Fruit fly (Drosophila melanogaster) whole organism, embryonic: Measurements from ENCODE around the gene mRpS18B.

Experiments used
- Adf1 ChIP-seq: fragments of 200-800 bp; sonication (Bioruptor generic); IDR thresholded peaks from 2 replicates; pipeline ENCODE4 v1.3.6; 2022; ENCODE audit warnings: missing biosample characterization, missing genetic modification characterization
- Bdp1 ChIP-seq: fragments of 200-800 bp; sonication (Bioruptor generic); optimal IDR thresholded peaks from 3 replicates; lab custom pipeline; 2016; ENCODE audit warnings: missing biosample characterization, missing genetic modification characterization
- CG10274 ChIP-seq: fragments of 200-800 bp; sonication (Bioruptor generic); optimal IDR thresholded peaks from 3 replicates; lab custom pipeline; 2017; ENCODE audit warnings: missing biosample characterization, mild to moderate bottlenecking, missing genetic modification characterization
- CG11093 ChIP-seq: fragments of 200-800 bp; sonication (Bioruptor generic); IDR thresholded peaks from 3 replicates; pipeline ENCODE4 v1.3.6; 2022; ENCODE audit warnings: missing biosample characterization, missing genetic modification characterization
- CG13424 ChIP-seq: fragments of 200-800 bp; sonication (Bioruptor generic); optimal IDR thresholded peaks from 2 replicates; lab custom pipeline; 2019; ENCODE audit warnings: missing biosample characterization, mild to moderate bottlenecking, missing genetic modification characterization, moderate library complexity
- CG15073 ChIP-seq: fragments of 200-800 bp; sonication (Bioruptor generic); optimal IDR thresholded peaks from 2 replicates; lab custom pipeline; 2016; ENCODE audit warnings: missing biosample characterization, missing genetic modification characterization
- CG17186 ChIP-seq: fragments of 200-800 bp; sonication (Bioruptor generic); optimal IDR thresholded peaks from 3 replicates; lab custom pipeline; 2017; ENCODE audit warnings: missing biosample characterization, missing genetic modification reagents, missing genetic modification characterization
- CG17361 ChIP-seq: fragments of 200-800 bp; sonication (Bioruptor generic); IDR thresholded peaks from 3 replicates; pipeline ENCODE4 v1.3.6; 2022; ENCODE audit warnings: missing biosample characterization, missing genetic modification characterization
- CG42726 ChIP-seq: fragments of 200-800 bp; sonication (Bioruptor generic); IDR thresholded peaks from 2 replicates; pipeline ENCODE4 v1.3.6; 2022; ENCODE audit warnings: missing biosample characterization, missing genetic modification characterization; ENCODE audit not compliant: partially characterized antibody
- CG43689 ChIP-seq: fragments of 200-800 bp; sonication (Bioruptor generic); IDR thresholded peaks from 2 replicates; pipeline ENCODE4 v1.3.6; 2022; ENCODE audit warnings: missing biosample characterization, missing genetic modification characterization
- CG4820 ChIP-seq: fragments of 200-800 bp; sonication (Bioruptor generic); optimal IDR thresholded peaks from 3 replicates; lab custom pipeline; 2016; ENCODE audit warnings: missing biosample characterization, missing genetic modification characterization
- CG5180 ChIP-seq: fragments of 200-800 bp; sonication (Bioruptor generic); optimal IDR thresholded peaks from 3 replicates; lab custom pipeline; 2017; ENCODE audit warnings: missing biosample characterization, missing genetic modification characterization, mild to moderate bottlenecking, moderate library complexity, missing genetic modification reagents
- CG6254 ChIP-seq: fragments of 200-800 bp; sonication (Bioruptor generic); optimal IDR thresholded peaks from 3 replicates; lab custom pipeline; 2017; ENCODE audit warnings: mild to moderate bottlenecking, missing biosample characterization, missing genetic modification reagents, missing genetic modification characterization
- CG6272 ChIP-seq: fragments of 200-800 bp; sonication (Bioruptor generic); IDR thresholded peaks from 2 replicates; pipeline ENCODE4 v1.3.6; 2022; ENCODE audit warnings: missing biosample characterization, missing genetic modification characterization
- CG6689 ChIP-seq: fragments of 200-800 bp; sonication (Bioruptor generic); IDR thresholded peaks from 2 replicates; pipeline ENCODE4 v1.3.6; 2022; ENCODE audit warnings: missing biosample characterization, missing genetic modification characterization
- CG6791 ChIP-seq: fragments of 200-800 bp; sonication (Bioruptor generic); IDR thresholded peaks from 3 replicates; pipeline ENCODE4 v1.3.6; 2022; ENCODE audit warnings: missing biosample characterization, missing genetic modification characterization; ENCODE audit not compliant: partially characterized antibody
- CG7963 ChIP-seq: fragments of 200-800 bp; sonication (Bioruptor generic); IDR thresholded peaks from 3 replicates; pipeline ENCODE4 v1.3.6; 2022; ENCODE audit warnings: missing biosample characterization, missing genetic modification characterization; ENCODE audit not compliant: partially characterized antibody
- CG9437 ChIP-seq: fragments of 200-800 bp; sonication (Bioruptor generic); optimal IDR thresholded peaks from 2 replicates; lab custom pipeline; 2018; ENCODE audit warnings: missing biosample characterization, mild to moderate bottlenecking, missing genetic modification characterization
- CG9609 ChIP-seq: fragments of 200-800 bp; sonication (Bioruptor generic); optimal IDR thresholded peaks from 3 replicates; lab custom pipeline; 2016; ENCODE audit warnings: missing biosample characterization, missing genetic modification characterization
- CG9876 ChIP-seq: fragments of 200-800 bp; sonication (Bioruptor generic); optimal IDR thresholded peaks from 2 replicates; lab custom pipeline; 2016; ENCODE audit warnings: missing biosample characterization, missing genetic modification characterization
- Dek ChIP-seq: fragments of 200-800 bp; sonication (Bioruptor generic); optimal IDR thresholded peaks from 3 replicates; lab custom pipeline; 2019; ENCODE audit warnings: missing biosample characterization, mild to moderate bottlenecking, missing genetic modification characterization, moderate library complexity
- Dfd ChIP-seq, 2 experiments: fragments of >200 bp; optimal IDR thresholded peaks; 2 replicates each; lab custom pipeline; 2017; ENCODE audit warnings: missing biosample characterization in 2 of 2, missing genetic modification characterization in 2 of 2
- H2.0 ChIP-seq: fragments of 200-800 bp; sonication (Bioruptor generic); IDR thresholded peaks from 2 replicates; pipeline ENCODE4 v1.3.6; 2022; ENCODE audit warnings: missing biosample characterization, missing genetic modification characterization
- NFAT ChIP-seq: fragments of 200-800 bp; sonication (Bioruptor generic); IDR thresholded peaks from 2 replicates; pipeline ENCODE4 v1.3.6; 2022; ENCODE audit warnings: missing biosample characterization, missing genetic modification characterization
- Sin3A ChIP-seq: fragments of >200 bp; optimal IDR thresholded peaks from 2 replicates; lab custom pipeline; 2018
- Sox100B ChIP-seq: fragments of 200-800 bp; sonication (Bioruptor generic); optimal IDR thresholded peaks from 3 replicates; lab custom pipeline; 2018; ENCODE audit warnings: missing biosample characterization, mild to moderate bottlenecking, missing genetic modification characterization
- Xbp1 ChIP-seq: fragments of 200-800 bp; sonication (Bioruptor generic); optimal IDR thresholded peaks from 3 replicates; lab custom pipeline; 2016; ENCODE audit warnings: missing biosample characterization, mild to moderate bottlenecking, missing genetic modification characterization
- ato ChIP-seq: fragments of 200-800 bp; sonication (Bioruptor generic); IDR thresholded peaks from 2 replicates; pipeline ENCODE4 v1.3.6; 2022; ENCODE audit warnings: missing biosample characterization, missing genetic modification characterization; ENCODE audit not compliant: partially characterized antibody
- cg ChIP-seq: fragments of 200-800 bp; sonication (Bioruptor generic); optimal IDR thresholded peaks from 3 replicates; lab custom pipeline; 2019; ENCODE audit warnings: missing biosample characterization, mild to moderate bottlenecking, missing genetic modification characterization, moderate library complexity
- disco-r ChIP-seq: fragments of 200-800 bp; sonication (Bioruptor generic); optimal IDR thresholded peaks from 2 replicates; lab custom pipeline; 2016; ENCODE audit warnings: missing biosample characterization, missing genetic modification characterization
- esg ChIP-seq: fragments of 200-800 bp; sonication (Bioruptor generic); conservative IDR thresholded peaks from 2 replicates; pipeline ENCODE4 v1.3.6; 2022; ENCODE audit warnings: missing biosample characterization, missing genetic modification characterization
- gce ChIP-seq: fragments of 200-800 bp; sonication (Bioruptor generic); IDR thresholded peaks from 3 replicates; pipeline ENCODE4 v1.3.6; 2022; ENCODE audit warnings: missing biosample characterization, missing genetic modification characterization
- gem ChIP-seq: fragments of 200-800 bp; sonication (Bioruptor generic); optimal IDR thresholded peaks from 2 replicates; lab custom pipeline; 2019; ENCODE audit warnings: missing biosample characterization, mild to moderate bottlenecking, missing genetic modification characterization, moderate library complexity
- gro ChIP-seq: fragments of 200-800 bp; sonication (Bioruptor generic); optimal IDR thresholded peaks from 2 replicates; lab custom pipeline; 2016; ENCODE audit warnings: missing biosample characterization, missing genetic modification characterization
- gt ChIP-seq: fragments of 200-800 bp; sonication (Bioruptor generic); IDR thresholded peaks from 2 replicates; pipeline ENCODE4 v1.3.6; 2022; ENCODE audit warnings: missing biosample characterization, missing genetic modification characterization
- hkb ChIP-seq, 2 experiments: fragments of 200-800 bp in 1 of 2; fragments of >200 bp in 1 of 2; sonication (Bioruptor generic) in 1 of 2; IDR thresholded peaks in 1 of 2; optimal IDR thresholded peaks in 1 of 2; 2 replicates each; pipeline versions ENCODE4 v1.3.6 to Lab custom; 2017 to 2022; ENCODE audit warnings: missing biosample characterization in 1 of 2, missing genetic modification characterization in 1 of 2
- jing ChIP-seq: fragments of 200-800 bp; sonication (Bioruptor generic); optimal IDR thresholded peaks from 2 replicates; lab custom pipeline; 2018; ENCODE audit warnings: missing biosample characterization, mild to moderate bottlenecking, missing genetic modification characterization
- jumu ChIP-seq: fragments of 200-800 bp; sonication (Bioruptor generic); optimal IDR thresholded peaks from 3 replicates; lab custom pipeline; 2016; ENCODE audit warnings: missing biosample characterization, missing genetic modification characterization
- klu ChIP-seq: fragments of 200-800 bp; sonication (Bioruptor generic); IDR thresholded peaks from 2 replicates; pipeline ENCODE4 v1.3.6; 2022; ENCODE audit warnings: missing biosample characterization, missing genetic modification characterization
- nau ChIP-seq: fragments of 200-800 bp; sonication (Bioruptor generic); optimal IDR thresholded peaks from 3 replicates; lab custom pipeline; 2017; ENCODE audit warnings: missing biosample characterization, mild to moderate bottlenecking, missing genetic modification characterization, missing genetic modification reagents
- odd ChIP-seq: fragments of 200-800 bp; sonication (Bioruptor generic); optimal IDR thresholded peaks from 2 replicates; lab custom pipeline; 2017; ENCODE audit warnings: missing biosample characterization, mild to moderate bottlenecking, missing genetic modification characterization
- peb ChIP-seq: fragments of 200-800 bp; sonication (Bioruptor generic); IDR thresholded peaks from 2 replicates; pipeline ENCODE4 v1.3.6; 2022; ENCODE audit warnings: missing biosample characterization, missing genetic modification characterization
- pfk ChIP-seq: fragments of 200-800 bp; sonication (Bioruptor generic); optimal IDR thresholded peaks from 2 replicates; lab custom pipeline; 2018; ENCODE audit warnings: missing biosample characterization, mild to moderate bottlenecking, missing genetic modification characterization, moderate library complexity
- sima ChIP-seq: fragments of 200-800 bp; sonication (Bioruptor generic); optimal IDR thresholded peaks from 2 replicates; lab custom pipeline; 2016; ENCODE audit warnings: missing biosample characterization, missing genetic modification characterization
- slbo ChIP-seq: fragments of 200-800 bp; sonication (Bioruptor generic); IDR thresholded peaks from 2 replicates; pipeline ENCODE4 v1.3.6; 2022; ENCODE audit warnings: missing biosample characterization, missing genetic modification characterization
- sob ChIP-seq: fragments of 200-800 bp; sonication (Bioruptor generic); IDR thresholded peaks from 2 replicates; pipeline ENCODE4 v1.3.6; 2022; ENCODE audit warnings: missing biosample characterization, missing genetic modification characterization
- wor ChIP-seq: fragments of 200-800 bp; sonication (Bioruptor generic); IDR thresholded peaks from 2 replicates; pipeline ENCODE4 v1.3.6; 2022; ENCODE audit warnings: missing biosample characterization, missing genetic modification characterization
- z ChIP-seq: fragments of 200-800 bp; sonication (Bioruptor generic); IDR thresholded peaks from 3 replicates; pipeline ENCODE4 v1.3.6; 2022; ENCODE audit warnings: missing biosample characterization, missing genetic modification characterization
- zf30C ChIP-seq: fragments of 200-800 bp; sonication (Bioruptor generic); optimal IDR thresholded peaks from 3 replicates; lab custom pipeline; 2018; ENCODE audit warnings: missing biosample characterization, mild to moderate bottlenecking, missing genetic modification characterization

Gene mRpS18B

dm6 chr2L:20084785-20085555 is 12.1 kb downstream of the mRpS18B start, which contains the start of gene fok (continued):
- peak; percentile 96 for TF ChIP-seq CG6689 (GFP tag; lab: Robert Waterston, UW)
- TF ChIP-seq pfk (GFP tag; lab: Kevin White, UChicago) = peak; percentile 65
- TF ChIP-seq gce (GFP tag; lab: Robert Waterston, UW) = peak; percentile 78
- TF ChIP-seq zf30C (GFP tag; lab: Kevin White, UChicago) = peak; percentile 35
- TF ChIP-seq gt = peak; percentile 74
- peak; percentile 90 for TF ChIP-seq klu
- peak; percentile 93 for TF ChIP-seq CG4820 (GFP tag; lab: Kevin White, UChicago)
- peak; percentile 98 for TF ChIP-seq gem
- peak; percentile 93 for TF ChIP-seq CG6254 (GFP tag; lab: Kevin White, UChicago)
- TF ChIP-seq CG7963 (GFP tag; lab: Robert Waterston, UW) = no peak
- peak; percentile 89 for TF ChIP-seq CG10274 (GFP tag; lab: Kevin White, UChicago)
- TF ChIP-seq cg (GFP tag; lab: Kevin White, UChicago) = peak; percentile 88
- no peak for TF ChIP-seq Dfd (GFP tag; optimal IDR thresholded peaks at IDR 0.05; lab: Kevin White, UChicago)
- peak; percentile 88 for TF ChIP-seq peb
- TF ChIP-seq CG9609 = peak; percentile 92
- peak; percentile 97 for TF ChIP-seq nau
- TF ChIP-seq Adf1 = peak; percentile 87
- TF ChIP-seq CG5180 (GFP tag; lab: Kevin White, UChicago) = peak; percentile 92
- no peak for TF ChIP-seq Sin3A (lab: Kevin White, UChicago)
- no peak; the same call in 2 of the 3 replicates for TF ChIP-seq z (GFP tag; lab: Robert Waterston, UW)
- TF ChIP-seq esg (GFP tag; lab: Robert Waterston, UW) = peak; percentile 93
- TF ChIP-seq hkb (optimal IDR thresholded peaks at IDR 0.05; lab: Kevin White, UChicago) = no peak
- peak; percentile 98 for TF ChIP-seq hkb (GFP tag; IDR thresholded peaks at IDR 0.05; lab: Robert Waterston, UW)
- TF ChIP-seq CG43689 (GFP tag; lab: Robert Waterston, UW) = peak; percentile 86
- TF ChIP-seq Sox100B (GFP tag; lab: Kevin White, UChicago) = peak; percentile 98
- 0 out of 3 replicates have a peak, but pooled peaks have one; percentile 40 for TF ChIP-seq CG6791 (GFP tag; lab: Robert Waterston, UW)
- peak; percentile 96 for TF ChIP-seq Xbp1 (GFP tag; lab: Kevin White, UChicago)
- peak; percentile 91 for TF ChIP-seq CG9876
- peak; percentile 94 for TF ChIP-seq slbo (GFP tag; lab: Robert Waterston, UW)
- TF ChIP-seq H2.0 (GFP tag; lab: Robert Waterston, UW) = peak; percentile 91
- TF ChIP-seq Dek (tag; lab: Kevin White, UChicago) = peak; percentile 96
- peak; percentile 96 for TF ChIP-seq CG17361 (GFP tag; lab: Robert Waterston, UW)
- TF ChIP-seq jumu (GFP tag; lab: Kevin White, UChicago) = peak; percentile 91
- TF ChIP-seq CG9437 (GFP tag; lab: Kevin White, UChicago) = peak; percentile 91
- peak; percentile 96 for TF ChIP-seq odd (GFP tag; lab: Kevin White, UChicago)
- peak; percentile 88 for TF ChIP-seq CG11093 (GFP tag; lab: Robert Waterston, UW)
- peak; percentile 86 for TF ChIP-seq Bdp1
- TF ChIP-seq sob = peak; percentile 98
- TF ChIP-seq wor (GFP tag; lab: Robert Waterston, UW) = peak; percentile 91
- peak; percentile 96 for TF ChIP-seq gro
- peak; percentile 82 for TF ChIP-seq NFAT (GFP tag; lab: Robert Waterston, UW)
- peak; percentile 70 for TF ChIP-seq CG15073 (GFP tag; lab: Kevin White, UChicago)
- TF ChIP-seq CG17186 (GFP tag; lab: Kevin White, UChicago) = peak; percentile 66
- TF ChIP-seq sima (GFP tag; lab: Kevin White, UChicago) = peak; percentile 73
- peak; percentile 97 for TF ChIP-seq CG13424 (tag; lab: Kevin White, UChicago)
- TF ChIP-seq ato (GFP tag; lab: Robert Waterston, UW) = no peak
- TF ChIP-seq CG42726 (GFP tag; lab: Robert Waterston, UW) = peak; percentile 43; the same call in 1 of the 2 replicates
- TF ChIP-seq CG6272 (GFP tag; lab: Robert Waterston, UW) = peak; percentile 89
- TF ChIP-seq jing (GFP tag; lab: Kevin White, UChicago) = peak; percentile 84
- TF ChIP-seq disco-r (GFP tag; lab: Kevin White, UChicago) = peak; percentile 92
